Worm (Caenorhabditis elegans) whole organism, L4 larva: ENCODE measurements around the gene sas-1.

Source experiments
- D1046.2 ChIP-seq: fragments of 200-800 bp; sonication (Bioruptor generic); IDR thresholded peaks from 2 replicates; pipeline ENCODE4 v1.3.6; 2022; ENCODE audit warnings: missing genetic modification characterization, missing compliant biosample characterization
- F26F4.8 ChIP-seq: fragments of 200-800 bp; sonication (Bioruptor generic); conservative IDR thresholded peaks from 2 replicates; pipeline ENCODE4 v1.3.6; 2022; ENCODE audit warnings: missing genetic modification characterization, missing compliant biosample characterization
- F49E8.2 ChIP-seq: sonication (generic microtip); optimal IDR thresholded peaks from 2 replicates; lab custom pipeline; 2016; ENCODE audit warnings: missing compliant biosample characterization, mild to moderate bottlenecking, missing genetic modification characterization, borderline replicate concordance
- R02D3.7 ChIP-seq: fragments of 150-350 bp; sonication (generic microtip); optimal IDR thresholded peaks from 3 replicates; lab custom pipeline; 2014; ENCODE audit warnings: missing biosample characterization, missing genetic modification characterization
- T20F7.1 ChIP-seq: fragments of 200-800 bp; sonication (Bioruptor generic); optimal IDR thresholded peaks from 2 replicates; lab custom pipeline; 2018; ENCODE audit warnings: mild to moderate bottlenecking, missing genetic modification characterization, missing compliant biosample characterization
- Y5F2A.4 ChIP-seq: fragments of 200-800 bp; sonication (Bioruptor generic); optimal IDR thresholded peaks from 2 replicates; lab custom pipeline; 2018; ENCODE audit warnings: mild to moderate bottlenecking, missing genetic modification characterization, missing compliant biosample characterization
- ZK546.5 ChIP-seq, 2 experiments: sonication (generic microtip); optimal IDR thresholded peaks; 2 replicates each; lab custom pipeline; 2017; ENCODE audit warnings: missing biosample characterization in 2 of 2, missing genetic modification characterization in 2 of 2
- aha-1 ChIP-seq: fragments of 150-350 bp; peaks from one replicate; lab custom pipeline; 2014; ENCODE audit warnings: missing biosample characterization, missing genetic modification characterization
- aly-2 ChIP-seq: sonication (generic microtip); optimal IDR thresholded peaks from 2 replicates; lab custom pipeline; 2018; ENCODE audit warnings: missing biosample characterization, missing genetic modification characterization
- ceh-44 ChIP-seq: fragments of 200-800 bp; sonication (Bioruptor generic); IDR thresholded peaks from 2 replicates; pipeline ENCODE4 v1.3.6; 2022; ENCODE audit warnings: missing genetic modification reagents, missing genetic modification characterization, missing compliant biosample characterization
- ceh-82 ChIP-seq: sonication (generic microtip); optimal IDR thresholded peaks from 2 replicates; lab custom pipeline; 2017; ENCODE audit warnings: missing biosample characterization, missing genetic modification characterization
- cey-2 ChIP-seq: sonication (generic microtip); optimal IDR thresholded peaks from 3 replicates; lab custom pipeline; 2017; ENCODE audit warnings: missing genetic modification characterization, mild to moderate bottlenecking, missing compliant biosample characterization, antibody characterized with exemption, borderline replicate concordance; ENCODE audit not compliant: insufficient read depth
- daf-16 ChIP-seq, 3 experiments: sonication (generic microtip); optimal IDR thresholded peaks; 2 replicates each; lab custom pipeline; 2016 to 2017; ENCODE audit warnings: missing genetic modification characterization in 3 of 3, missing genetic modification reagents in 3 of 3, mild to moderate bottlenecking in 2 of 3, missing compliant biosample characterization in 2 of 3, missing biosample characterization in 1 of 3, moderate library complexity in 1 of 3
- daf-8 ChIP-seq: fragments of 200-800 bp; sonication (Bioruptor generic); IDR thresholded peaks from 2 replicates; pipeline ENCODE4 v1.3.6; 2022; ENCODE audit warnings: missing genetic modification characterization, missing compliant biosample characterization
- dmd-8 ChIP-seq: fragments of 200-800 bp; sonication (Bioruptor generic); IDR thresholded peaks from 2 replicates; pipeline ENCODE4 v1.3.6; 2022; ENCODE audit warnings: missing genetic modification characterization, missing compliant biosample characterization
- dpl-1 ChIP-seq: fragments of 150-350 bp; optimal IDR thresholded peaks from 2 replicates; lab custom pipeline; 2014; ENCODE audit warnings: missing biosample characterization, missing genetic modification reagents, missing genetic modification characterization
- hif-1 ChIP-seq, 2 experiments: sonication (generic microtip); optimal IDR thresholded peaks; 2 replicates each; lab custom pipeline; 2016 to 2017; ENCODE audit warnings: missing compliant biosample characterization in 2 of 2, missing genetic modification characterization in 2 of 2, missing genetic modification reagents in 2 of 2, missing genotype in 2 of 2, mild to moderate bottlenecking in 1 of 2
- hmg-1.1 ChIP-seq: fragments of 200-800 bp; sonication (Bioruptor generic); IDR thresholded peaks from 2 replicates; pipeline ENCODE4 v1.3.6; 2022; ENCODE audit warnings: missing genetic modification reagents, missing genetic modification characterization, missing compliant biosample characterization
- lim-7 ChIP-seq: fragments of 200-800 bp; sonication (Bioruptor generic); IDR thresholded peaks from 2 replicates; pipeline ENCODE4 v1.3.6; 2022; ENCODE audit warnings: missing genetic modification characterization, missing compliant biosample characterization
- lin-13 ChIP-seq: fragments of 150-350 bp; optimal IDR thresholded peaks from 2 replicates; lab custom pipeline; 2014; ENCODE audit warnings: missing biosample characterization, missing genetic modification reagents, missing genetic modification characterization
- lin-29 ChIP-seq: fragments of 200-800 bp; sonication (Bioruptor generic); IDR thresholded peaks from 2 replicates; pipeline ENCODE4 v1.3.6; 2022; ENCODE audit warnings: missing genetic modification reagents, missing genetic modification characterization, missing compliant biosample characterization
- lsy-2 ChIP-seq, 2 experiments: fragments of 150-350 bp in 1 of 2; sonication (generic microtip) in 1 of 2; optimal IDR thresholded peaks; 2 replicates each; lab custom pipeline; 2014 to 2017; ENCODE audit warnings: missing biosample characterization in 2 of 2, missing genetic modification characterization in 2 of 2
- mep-1 ChIP-seq: fragments of 150-350 bp; sonication (generic microtip); optimal IDR thresholded peaks from 3 replicates; lab custom pipeline; 2014; ENCODE audit warnings: missing biosample characterization, missing genetic modification characterization
- nhr-28 ChIP-seq: fragments of 150-350 bp; optimal IDR thresholded peaks from 2 replicates; lab custom pipeline; 2014; ENCODE audit warnings: missing biosample characterization, missing genetic modification characterization
- nhr-41 ChIP-seq: fragments of 200-800 bp; sonication (Bioruptor generic); IDR thresholded peaks from 2 replicates; pipeline ENCODE4 v1.3.6; 2022; ENCODE audit warnings: missing genetic modification reagents, missing genetic modification characterization, missing compliant biosample characterization
- nhr-42 ChIP-seq: fragments of 200-800 bp; sonication (Bioruptor generic); IDR thresholded peaks from 2 replicates; pipeline ENCODE4 v1.3.6; 2022; ENCODE audit warnings: missing genetic modification characterization, missing compliant biosample characterization
- pha-4 ChIP-seq, 2 experiments: fragments of 150-350 bp in 1 of 2; fragments of 200-800 bp in 1 of 2; sonication (Bioruptor generic) in 1 of 2; IDR thresholded peaks in 1 of 2; optimal IDR thresholded peaks in 1 of 2; 2 replicates each; pipeline versions ENCODE4 v1.3.6 to Lab custom; 2014 to 2022; ENCODE audit warnings: missing genetic modification characterization in 2 of 2, missing genetic modification reagents in 2 of 2, missing biosample characterization in 1 of 2, missing compliant biosample characterization in 1 of 2
- php-3 ChIP-seq: fragments of 200-800 bp; sonication (Bioruptor generic); IDR thresholded peaks from 2 replicates; pipeline ENCODE4 v1.3.6; 2022; ENCODE audit warnings: missing genetic modification reagents, missing genetic modification characterization, missing compliant biosample characterization
- rbr-2 ChIP-seq: sonication (generic microtip); optimal IDR thresholded peaks from 2 replicates; lab custom pipeline; 2016; ENCODE audit warnings: missing genotype, missing genetic modification characterization, missing compliant biosample characterization
- sdz-12 ChIP-seq: fragments of 200-800 bp; sonication (Bioruptor generic); optimal IDR thresholded peaks from 2 replicates; lab custom pipeline; 2018; ENCODE audit warnings: mild to moderate bottlenecking, missing genetic modification characterization, missing compliant biosample characterization
- set-16 ChIP-seq: fragments of 200-800 bp; sonication (Bioruptor generic); IDR thresholded peaks from 2 replicates; pipeline ENCODE4 v1.3.6; 2022; ENCODE audit warnings: missing genetic modification reagents, missing genetic modification characterization, missing compliant biosample characterization
- tra-1 ChIP-seq: fragments of 200-800 bp; sonication (Bioruptor generic); IDR thresholded peaks from 2 replicates; pipeline ENCODE4 v1.3.6; 2022; ENCODE audit warnings: missing genetic modification reagents, missing genetic modification characterization, missing compliant biosample characterization
- unc-130 ChIP-seq: sonication (generic microtip); optimal IDR thresholded peaks from 2 replicates; lab custom pipeline; 2016; ENCODE audit warnings: missing genetic modification reagents, missing genetic modification characterization, missing compliant biosample characterization
- vab-7 ChIP-seq: fragments of 200-800 bp; sonication (Bioruptor generic); IDR thresholded peaks from 2 replicates; pipeline ENCODE4 v1.3.6; 2022; ENCODE audit warnings: missing genetic modification reagents, missing genetic modification characterization, missing compliant biosample characterization
- ztf-11 ChIP-seq: fragments of 150-350 bp; optimal IDR thresholded peaks from 2 replicates; lab custom pipeline; 2014; ENCODE audit warnings: missing biosample characterization, missing genetic modification characterization
- ztf-7 ChIP-seq: fragments of 150-350 bp; optimal IDR thresholded peaks from 2 replicates; lab custom pipeline; 2014; ENCODE audit warnings: missing biosample characterization, missing genetic modification characterization

sas-1 gene

ce11 chrIII:12743515-12743914 lies 44.2 kb downstream of the sas-1 start:
- TF ChIP-seq nhr-28 (tag; lab: Kevin White, UChicago) (no peak), F49E8.2 (no peak), dmd-8 (no peak), unc-130 (GFP tag; lab: Kevin White, UChicago) (no peak), php-3 (GFP tag; lab: Robert Waterston, UW) (0 out of 2 replicates have a peak, but pooled peaks have one; percentile 21), lin-13 (GFP tag; lab: Kevin White, UChicago) (no peak), sdz-12 (no peak), Y5F2A.4 (GFP tag; lab: Kevin White, UChicago) (no peak), daf-16 (GFP tag; optimal IDR thresholded peaks at IDR 0.05; lab: Kevin White, UChicago) (no peak), daf-16 (tag; optimal IDR thresholded peaks at IDR 0.05; lab: Kevin White, UChicago) (no peak), ztf-7 (no peak), set-16 (GFP tag; lab: Robert Waterston, UW) (peak; percentile 88), rbr-2 (tag; lab: Kevin White, UChicago) (no peak)

ce11 chrIII:12746369-12746855 lies 47.1 kb downstream of the sas-1 start, which contains the start of gene Y111B2A.21:
TSS of gene Y111B2A.21 (plus strand) at chrIII:12746419.
- TF ChIP-seq hif-1 (tag; optimal IDR thresholded peaks at IDR 0.05; lab: Kevin White, UChicago) = no peak
- peak; percentile 60; the same call in 1 of the 2 replicates for TF ChIP-seq set-16 (GFP tag; lab: Robert Waterston, UW)

- TF ChIP-seq cey-2 (tag; lab: Kevin White, UChicago) (no peak), nhr-41 (GFP tag; lab: Robert Waterston, UW) (no peak), vab-7 (no peak), pha-4 (GFP tag; IDR thresholded peaks at IDR 0.05; lab: Robert Waterston, UW) (no peak), pha-4 (tag; optimal IDR thresholded peaks at IDR 0.05; lab: Kevin White, UChicago) (no peak), daf-8 (no peak), aly-2 (tag; lab: Kevin White, UChicago) (no peak), ceh-44 (no peak), mep-1 (tag; lab: Kevin White, UChicago) (no peak), lim-7 (GFP tag; lab: Robert Waterston, UW) (no peak), tra-1 (GFP tag; lab: Robert Waterston, UW) (no peak), hmg-1.1 (GFP tag; lab: Robert Waterston, UW) (no peak), lin-29 (GFP tag; lab: Robert Waterston, UW) (no peak), dpl-1 (GFP tag; lab: Kevin White, UChicago) (no peak), ceh-82 (tag; lab: Kevin White, UChicago) (no peak), ztf-11 (no peak), ZK546.5 (tag; optimal IDR thresholded peaks at IDR 0.05; lab: Kevin White, UChicago) (no peak), dmd-8 (no peak), D1046.2 (GFP tag; lab: Robert Waterston, UW) (no peak), aha-1 (no peak), R02D3.7 (tag; lab: Kevin White, UChicago) (no peak)
Observed at ce11 chrIII:12750831-12751230, 51.5 kb downstream of the sas-1 start, which contains the start of the genes irld-60 and irld-20. TSS of gene irld-60 (minus strand) at chrIII:12750931. TSS of gene irld-20 (plus strand) at chrIII:12751109.

ce11 chrIII:12755048-12755447 lies 55.8 kb downstream of the sas-1 start, which contains the start of gene srw-10:
TSS of gene srw-10 (plus strand) at chrIII:12755348.
- TF ChIP-seq lsy-2 (tag; optimal IDR thresholded peaks at IDR 0.05; lab: Kevin White, UChicago) (no peak), lin-29 (GFP tag; lab: Robert Waterston, UW) (no peak), aha-1 (no peak), F26F4.8 (GFP tag; lab: Robert Waterston, UW) (no peak), T20F7.1 (no peak), nhr-42 (no peak)
- TF ChIP-seq, all 104 proteins: peak for 0
